Fruit fly (Drosophila melanogaster): ENCODE measurements around the gene psd.
A peak's percentile ranks its signal among the peaks of the same experiment; 100 is the strongest.

The psd gene

DNA sequence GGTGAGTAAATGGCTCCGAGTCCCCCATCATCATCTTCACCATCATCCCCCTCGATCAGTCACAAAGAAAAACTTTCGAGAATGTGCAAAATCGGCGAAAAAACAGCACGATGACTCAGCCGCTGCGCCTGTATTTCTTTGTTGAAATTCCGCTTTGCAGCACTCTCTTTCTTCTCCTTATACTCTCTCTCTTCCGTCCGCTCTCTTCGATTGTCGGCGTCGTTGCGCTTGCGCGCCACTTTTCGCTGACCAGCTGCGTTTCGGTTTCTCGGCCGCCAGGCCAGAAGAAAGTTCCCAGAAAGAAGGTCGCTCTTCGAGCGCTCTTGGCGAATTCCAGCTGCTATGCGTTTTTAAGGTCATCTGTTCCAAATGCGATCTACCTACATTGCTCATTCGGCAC lies 18.5 kb upstream of the psd start:
- TF ChIP-seq EcR (GFP tag; optimal IDR thresholded peaks at IDR 0.05): peak; percentile 71
- TF ChIP-seq CG8159 (tag; optimal IDR thresholded peaks at IDR 0.05): no peak

DNA sequence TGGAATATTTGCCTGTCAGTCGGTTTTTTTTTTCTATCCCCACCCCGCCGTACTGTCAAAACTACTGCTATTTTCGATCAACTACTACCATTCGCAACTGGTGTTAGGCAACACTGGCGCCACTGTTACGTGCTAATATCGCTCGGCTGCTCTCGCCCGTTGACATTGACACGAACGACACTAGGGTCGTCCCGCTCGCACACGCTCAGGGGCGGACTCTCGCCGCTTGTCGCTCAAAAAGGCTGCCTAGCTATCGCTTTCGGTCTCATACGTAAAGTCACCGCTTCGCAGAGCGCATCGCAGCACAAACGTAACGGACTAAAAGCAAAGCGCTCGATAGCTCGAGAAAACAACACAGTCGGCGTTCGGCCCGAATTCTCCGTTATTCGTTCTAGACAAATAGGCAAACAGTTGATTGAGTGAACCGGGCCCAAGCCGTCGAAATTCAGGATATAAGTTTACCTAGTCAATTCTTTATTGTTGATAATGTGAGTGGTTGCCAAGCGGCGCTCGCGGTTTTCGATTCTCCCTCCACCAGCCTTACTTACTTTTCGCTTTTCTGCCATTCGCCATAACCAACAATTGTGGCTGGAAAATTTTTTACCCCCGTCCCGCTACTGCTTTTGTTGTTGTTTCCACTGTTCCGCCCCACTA lies 17.7 kb upstream of the psd start:
- TF ChIP-seq CG13204 (GFP tag; optimal IDR thresholded peaks at IDR 0.05) (peak; percentile 36), CG15710 (tag; optimal IDR thresholded peaks at IDR 0.05) (peak; percentile 16), Pif1B (GFP tag; optimal IDR thresholded peaks at IDR 0.05) (peak; percentile 35), Snoo (tag; optimal IDR thresholded peaks at IDR 0.05) (peak; percentile 46), EcR (GFP tag; optimal IDR thresholded peaks at IDR 0.05) (no peak), rn (GFP tag; IDR thresholded peaks at IDR 0.05) (no peak), Pif1A (GFP tag; optimal IDR thresholded peaks at IDR 0.05) (no peak), CG9948 (tag; optimal IDR thresholded peaks at IDR 0.05) (no peak), CG4496 (GFP tag; IDR thresholded peaks at IDR 0.05) (no peak)

DNA sequence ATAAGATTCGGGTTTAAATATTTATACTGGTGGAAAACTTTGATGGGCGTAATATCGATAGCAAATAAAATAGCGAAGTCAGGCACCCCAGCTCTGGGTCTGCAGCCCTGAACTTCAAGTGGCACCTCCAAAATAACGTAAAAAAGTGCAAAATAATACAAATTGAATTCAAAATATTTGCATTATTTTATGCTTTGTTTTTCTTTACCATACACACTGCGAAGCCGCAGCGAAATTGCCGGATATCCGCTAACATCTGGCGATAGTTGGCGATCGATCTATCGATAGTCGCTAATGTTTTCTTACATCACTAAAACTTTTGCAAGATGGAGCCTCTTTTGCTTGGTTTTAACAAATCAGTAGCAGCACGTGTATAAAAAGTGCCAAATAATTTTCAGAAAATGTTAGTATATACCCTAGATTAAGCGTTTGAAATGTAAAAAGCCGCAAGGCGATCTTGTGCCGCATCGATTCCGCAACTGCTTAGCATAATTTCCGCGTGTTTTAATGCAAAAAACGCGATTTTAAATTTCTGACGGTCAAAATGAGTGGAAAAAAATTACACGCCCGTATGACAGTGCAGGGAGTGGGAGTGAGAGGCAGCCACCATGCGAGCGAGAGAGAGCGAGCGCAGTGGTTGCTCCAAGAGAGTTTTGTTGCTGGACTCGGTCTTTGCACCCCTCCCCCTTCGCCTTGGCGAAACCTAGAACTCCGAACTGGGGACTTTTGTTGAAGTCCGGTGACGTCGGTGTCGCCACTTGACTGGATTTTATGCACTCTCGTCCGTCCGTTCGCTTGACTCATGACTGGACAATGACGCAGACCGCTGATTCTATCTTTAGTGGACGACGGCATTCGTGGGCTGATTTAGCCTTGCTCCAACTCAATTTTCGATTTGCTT lies 16.9 kb upstream of the psd start, which contains the start of gene eIF4A:
Gene eIF4A, plus strand, starts transcription at position 332 of the 901 bp plus-strand sequence.
- no peak for TF ChIP-seq CG9948 (tag; optimal IDR thresholded peaks at IDR 0.05)
- TF ChIP-seq CG34367 (tag; optimal IDR thresholded peaks at IDR 0.05): peak; percentile 11
- TF ChIP-seq CG12605 (GFP tag; IDR thresholded peaks at IDR 0.05): no peak
- TF ChIP-seq CG13204 (GFP tag; optimal IDR thresholded peaks at IDR 0.05): peak; percentile 10
- no peak for TF ChIP-seq CG14655 (GFP tag; optimal IDR thresholded peaks at IDR 0.05)
- TF ChIP-seq gl (tag; optimal IDR thresholded peaks at IDR 0.05): no peak
- no peak for TF ChIP-seq CG4496 (GFP tag; IDR thresholded peaks at IDR 0.05)
- no peak for TF ChIP-seq CG10348 (GFP tag; IDR thresholded peaks at IDR 0.05)
- no peak for TF ChIP-seq Snoo (tag; optimal IDR thresholded peaks at IDR 0.05)
- peak; percentile 47 for TF ChIP-seq EcR (GFP tag; optimal IDR thresholded peaks at IDR 0.05)
- TF ChIP-seq fd96Ca (GFP tag; IDR thresholded peaks at IDR 0.05): no peak
- TF ChIP-seq Ets98B (GFP tag; IDR thresholded peaks at IDR 0.05): no peak
- TF ChIP-seq Pif1A (GFP tag; optimal IDR thresholded peaks at IDR 0.05): no peak
- TF ChIP-seq Pif1B (GFP tag; optimal IDR thresholded peaks at IDR 0.05): no peak
- peak; percentile 6 for TF ChIP-seq CG8159 (tag; optimal IDR thresholded peaks at IDR 0.05)
- no peak for TF ChIP-seq D1 (tag; optimal IDR thresholded peaks at IDR 0.05)
- TF ChIP-seq CG15710 (tag; optimal IDR thresholded peaks at IDR 0.05): no peak

DNA sequence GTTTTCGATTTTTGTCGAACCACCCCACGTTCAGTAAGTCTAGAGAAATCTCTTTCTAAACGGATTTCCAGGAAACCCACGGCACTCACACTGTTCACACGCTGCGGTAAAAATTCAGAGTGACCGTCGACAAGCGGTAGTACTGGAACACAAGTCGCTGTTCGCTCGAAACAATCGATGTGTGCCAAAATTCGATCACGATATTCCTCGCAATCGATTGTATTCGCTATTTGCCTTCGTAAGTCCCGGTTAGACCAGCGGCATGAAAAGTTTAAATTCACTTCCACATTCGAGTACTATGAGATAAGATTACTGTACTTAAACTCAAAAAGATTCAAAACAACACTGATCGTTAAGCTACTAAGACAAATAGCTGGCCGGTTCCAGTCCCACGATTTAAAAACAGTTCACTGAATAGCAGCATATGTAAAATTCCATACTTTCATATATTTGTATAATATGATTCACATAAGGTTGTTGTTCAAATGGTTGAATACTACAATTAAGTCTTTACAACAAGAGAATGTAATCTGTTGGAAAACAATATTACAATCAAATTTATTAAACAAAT lies 16.2 kb upstream of the psd start, which contains the start of gene chic:
Gene chic, minus strand, starts transcription at position 157 of the 571 bp plus-strand sequence.
- no peak for TF ChIP-seq CG13204 (GFP tag; optimal IDR thresholded peaks at IDR 0.05)
- TF ChIP-seq gl (tag; optimal IDR thresholded peaks at IDR 0.05): no peak
- no peak for TF ChIP-seq CG8301 (tag; optimal IDR thresholded peaks at IDR 0.05)
- TF ChIP-seq CG12605 (GFP tag; IDR thresholded peaks at IDR 0.05): no peak
- no peak for TF ChIP-seq Ets98B (GFP tag; IDR thresholded peaks at IDR 0.05)
- no peak for TF ChIP-seq Pif1B (GFP tag; optimal IDR thresholded peaks at IDR 0.05)
- no peak for TF ChIP-seq CG15710 (tag; optimal IDR thresholded peaks at IDR 0.05)
- no peak for TF ChIP-seq CG14655 (GFP tag; optimal IDR thresholded peaks at IDR 0.05)
- no peak for TF ChIP-seq Snoo (tag; optimal IDR thresholded peaks at IDR 0.05)
- TF ChIP-seq CG17806 (tag; optimal IDR thresholded peaks at IDR 0.05): no peak
- no peak for TF ChIP-seq CG10348 (GFP tag; IDR thresholded peaks at IDR 0.05)
- no peak for TF ChIP-seq CG4496 (GFP tag; IDR thresholded peaks at IDR 0.05)
- no peak for TF ChIP-seq EcR (GFP tag; optimal IDR thresholded peaks at IDR 0.05)

DNA sequence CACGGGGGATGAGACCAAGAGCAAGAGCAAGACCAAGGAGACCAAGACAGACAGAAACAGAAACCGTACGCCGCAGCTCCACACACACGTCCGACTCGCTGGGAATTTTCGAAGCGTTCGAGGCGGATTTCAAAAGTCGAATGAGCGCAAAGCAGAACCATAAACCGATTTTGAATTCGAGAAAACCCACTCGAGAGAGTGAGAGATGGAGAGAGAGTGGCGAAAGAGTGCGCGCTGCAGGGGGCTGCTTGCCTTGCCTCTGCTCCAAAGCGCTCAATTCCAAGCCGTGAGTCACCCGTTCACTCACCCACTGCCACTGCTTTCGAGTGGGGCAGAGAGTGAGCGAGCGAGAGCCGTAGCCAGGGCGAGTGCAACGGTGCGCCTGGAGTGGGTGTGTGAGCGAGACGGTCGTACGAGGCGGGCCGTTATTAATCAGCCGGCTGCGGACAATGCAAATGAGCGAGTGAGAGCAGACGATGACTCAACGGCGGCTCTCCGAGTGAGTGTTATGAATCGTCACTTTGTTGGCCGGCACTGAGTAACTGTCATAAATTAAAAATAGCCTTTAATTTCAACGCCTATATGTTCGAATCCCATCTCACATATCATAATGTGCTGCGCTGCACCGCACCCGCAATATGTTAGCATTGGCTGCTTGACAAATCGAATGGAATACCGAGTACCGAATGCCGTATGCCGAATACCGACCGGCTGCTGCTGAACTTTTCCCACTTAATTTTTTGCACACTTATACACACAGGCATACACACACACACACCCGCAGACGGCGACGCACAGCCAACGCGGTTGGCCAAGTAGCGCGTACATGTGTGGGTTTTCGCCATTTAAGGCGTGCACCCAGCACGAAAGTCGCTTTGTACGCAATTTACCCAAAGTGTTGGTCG lies 15.5 kb upstream of the psd start:
- TF ChIP-seq Pif1B (GFP tag; optimal IDR thresholded peaks at IDR 0.05): peak; percentile 30
- TF ChIP-seq CG13204 (GFP tag; optimal IDR thresholded peaks at IDR 0.05): peak; percentile 87
- TF ChIP-seq CG17806 (tag; optimal IDR thresholded peaks at IDR 0.05): peak; percentile 8
- peak; percentile 40 for TF ChIP-seq Pif1A (GFP tag; optimal IDR thresholded peaks at IDR 0.05)
- TF ChIP-seq EcR (GFP tag; optimal IDR thresholded peaks at IDR 0.05): peak; percentile 95
- TF ChIP-seq CG8159 (tag; optimal IDR thresholded peaks at IDR 0.05): peak; percentile 30
- no peak for TF ChIP-seq CG12605 (GFP tag; IDR thresholded peaks at IDR 0.05)
- no peak for TF ChIP-seq CG4496 (GFP tag; IDR thresholded peaks at IDR 0.05)
- TF ChIP-seq CG15710 (tag; optimal IDR thresholded peaks at IDR 0.05): no peak
- TF ChIP-seq gl (tag; optimal IDR thresholded peaks at IDR 0.05): no peak

DNA sequence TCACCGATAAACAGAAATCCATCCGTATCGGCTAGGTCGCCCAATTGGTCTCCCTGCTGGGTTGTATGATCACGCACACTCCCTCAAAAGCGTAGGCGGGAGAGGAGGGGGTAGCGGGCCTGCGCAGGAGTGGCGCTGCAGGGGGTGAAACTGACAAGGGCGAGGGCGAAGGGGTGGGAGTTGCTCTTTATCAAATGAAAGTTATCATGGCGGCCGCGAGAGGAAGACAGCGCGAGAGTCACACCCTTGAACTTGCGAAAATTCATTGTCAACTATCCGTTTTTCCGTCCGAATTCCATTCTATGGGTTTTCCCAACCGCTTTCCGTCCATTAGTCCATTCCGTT lies 14.3 kb upstream of the psd start:
- TF ChIP-seq D1 (tag; optimal IDR thresholded peaks at IDR 0.05): no peak
- TF ChIP-seq CG14655 (GFP tag; optimal IDR thresholded peaks at IDR 0.05): no peak
- TF ChIP-seq EcR (GFP tag; optimal IDR thresholded peaks at IDR 0.05): no peak
- TF ChIP-seq CG17806 (tag; optimal IDR thresholded peaks at IDR 0.05): no peak
- TF ChIP-seq CG8301 (tag; optimal IDR thresholded peaks at IDR 0.05): no peak
- no peak for TF ChIP-seq gl (tag; optimal IDR thresholded peaks at IDR 0.05)
